Worm (Caenorhabditis elegans): Measurements from ENCODE around the gene R11D1.2.

R11D1.2 gene

ce11 chrV:12679807-12680206 is 28.6 kb upstream of the R11D1.2 start, which contains the start of gene frpr-15:
frpr-15 (plus strand) TSS chrV:12680107.
- no peak for TF ChIP-seq ceh-43 (GFP tag; optimal IDR thresholded peaks at IDR 0.05)
- no peak for TF ChIP-seq sem-2 (GFP tag; optimal IDR thresholded peaks at IDR 0.05)
- no peak for TF ChIP-seq bed-3 (GFP tag; optimal IDR thresholded peaks at IDR 0.05)
- no peak for TF ChIP-seq unc-62 (GFP tag; optimal IDR thresholded peaks at IDR 0.05)
- TF ChIP-seq lin-13 (tag; optimal IDR thresholded peaks at IDR 0.05) = no peak
- no peak for TF ChIP-seq nhr-12 (tag; optimal IDR thresholded peaks at IDR 0.05)
- TF ChIP-seq ceh-83 (GFP tag; optimal IDR thresholded peaks at IDR 0.05) = no peak
- TF ChIP-seq snpc-4 (tag; optimal IDR thresholded peaks at IDR 0.05) = no peak
- no peak for TF ChIP-seq nhr-237 (tag; optimal IDR thresholded peaks at IDR 0.05)
- TF ChIP-seq flh-1 (GFP tag; optimal IDR thresholded peaks at IDR 0.05) = no peak
- no peak for TF ChIP-seq sptf-1 (tag; optimal IDR thresholded peaks at IDR 0.05)
- TF ChIP-seq mab-5 (tag; optimal IDR thresholded peaks at IDR 0.05) = no peak

ce11 chrV:12683205-12683604 is 25.2 kb upstream of the R11D1.2 start:
- no peak for TF ChIP-seq pha-4 (tag; optimal IDR thresholded peaks at IDR 0.05)
- no peak for TF ChIP-seq unc-62 (GFP tag; optimal IDR thresholded peaks at IDR 0.05)
- no peak for TF ChIP-seq sptf-1 (tag; optimal IDR thresholded peaks at IDR 0.05)
- no peak for TF ChIP-seq nhr-12 (tag; optimal IDR thresholded peaks at IDR 0.05)
- no peak for TF ChIP-seq tbx-8 (GFP tag; optimal IDR thresholded peaks at IDR 0.05)
- TF ChIP-seq elt-1 (tag; optimal IDR thresholded peaks at IDR 0.05; ENCODE audit: borderline replicate concordance, insufficient read depth) = no peak
- no peak for TF ChIP-seq ces-1 (GFP tag; optimal IDR thresholded peaks at IDR 0.05)
- TF ChIP-seq unc-39 (tag; optimal IDR thresholded peaks at IDR 0.05) = no peak

ce11 chrV:12695155-12695554 is 13.2 kb upstream of the R11D1.2 start, which contains the start of gene parn-1:
parn-1 (minus strand) TSS chrV:12695255.
- TF ChIP-seq hlh-1 (tag; optimal IDR thresholded peaks at IDR 0.05) = no peak
- no peak for TF ChIP-seq lin-32 (GFP tag; optimal IDR thresholded peaks at IDR 0.05)
- no peak for TF ChIP-seq ceh-83 (GFP tag; optimal IDR thresholded peaks at IDR 0.05)
- no peak for TF ChIP-seq flh-1 (GFP tag; optimal IDR thresholded peaks at IDR 0.05)
- TF ChIP-seq zip-8 (tag; optimal IDR thresholded peaks at IDR 0.05) = no peak
- no peak for TF ChIP-seq ztf-11 (tag; optimal IDR thresholded peaks at IDR 0.05)
- TF ChIP-seq bed-3 (GFP tag; optimal IDR thresholded peaks at IDR 0.05) = no peak
- no peak for TF ChIP-seq ceh-43 (GFP tag; optimal IDR thresholded peaks at IDR 0.05)
- no peak for TF ChIP-seq unc-39 (tag; optimal IDR thresholded peaks at IDR 0.05)
- TF ChIP-seq drap-1 (GFP tag; optimal IDR thresholded peaks at IDR 0.05) = no peak
- TF ChIP-seq lin-13 (tag; optimal IDR thresholded peaks at IDR 0.05) = no peak
- no peak for TF ChIP-seq nhr-76 (tag; optimal IDR thresholded peaks at IDR 0.05)
- TF ChIP-seq pha-4 (tag; optimal IDR thresholded peaks at IDR 0.05) = no peak

ce11 chrV:12695968-12696367 is 12.4 kb upstream of the R11D1.2 start, which contains the start of gene K10C8.4:
K10C8.4 (plus strand) TSS chrV:12696268.
- TF ChIP-seq snpc-4 (tag; optimal IDR thresholded peaks at IDR 0.05) (no peak), drap-1 (GFP tag; optimal IDR thresholded peaks at IDR 0.05) (no peak), nhr-12 (tag; optimal IDR thresholded peaks at IDR 0.05) (no peak), ces-1 (GFP tag; optimal IDR thresholded peaks at IDR 0.05) (no peak), sptf-1 (tag; optimal IDR thresholded peaks at IDR 0.05) (no peak), nhr-237 (tag; optimal IDR thresholded peaks at IDR 0.05) (no peak), hlh-1 (tag; optimal IDR thresholded peaks at IDR 0.05) (no peak), lin-13 (tag; optimal IDR thresholded peaks at IDR 0.05) (no peak)

ce11 chrV:12696790-12697189 is 11.6 kb upstream of the R11D1.2 start:
- TF ChIP-seq mab-5 (tag; optimal IDR thresholded peaks at IDR 0.05) (no peak), snpc-4 (tag; optimal IDR thresholded peaks at IDR 0.05) (no peak), nhr-237 (tag; optimal IDR thresholded peaks at IDR 0.05) (no peak), sptf-1 (tag; optimal IDR thresholded peaks at IDR 0.05) (no peak)

ce11 chrV:12697364-12697901 is 11.0 kb upstream of the R11D1.2 start, which contains the start of gene istr-1:
istr-1 (plus strand) TSS chrV:12697858.
- TF ChIP-seq unc-120 (tag; optimal IDR thresholded peaks at IDR 0.05; ENCODE audit: poor library complexity, severe bottlenecking) = peak; percentile 73
- TF ChIP-seq lin-32 (GFP tag; optimal IDR thresholded peaks at IDR 0.05) = no peak

- TF ChIP-seq ces-1 (GFP tag; optimal IDR thresholded peaks at IDR 0.05) (peak; percentile 63), nhr-12 (tag; optimal IDR thresholded peaks at IDR 0.05) (no peak)
Observed at ce11 chrV:12701613-12702012, 6.8 kb upstream of the R11D1.2 start.

Measured in whole organism, mixed stage, embryonic.